Fruit fly (Drosophila melanogaster): Measurements from ENCODE around the gene mei-217.

mei-217 gene

dm6 chrX:17091062-17091904 is 51.5 kb downstream of the mei-217 start, which contains the start of the genes CG16700 and CG4991 (continued):
- TF ChIP-seq amos (GFP tag; IDR thresholded peaks at IDR 0.05; ENCODE audit: partially characterized antibody) (no peak), CG2202 (tag; optimal IDR thresholded peaks at IDR 0.05) (no peak), nerfin-1 (tag; optimal IDR thresholded peaks at IDR 0.05) (peak; percentile 76), CG14710 (tag; optimal IDR thresholded peaks at IDR 0.05) (peak; percentile 87), CG3163 (GFP tag; optimal IDR thresholded peaks at IDR 0.05) (no peak), dpn (GFP tag; optimal IDR thresholded peaks at IDR 0.05) (peak; percentile 5 to 69), MBD-R2 (GFP tag; IDR thresholded peaks at IDR 0.05) (peak; percentile 24; the same call in 1 of the 2 replicates), CG10267 (tag; optimal IDR thresholded peaks at IDR 0.05) (peak; percentile 79), zen (tag; optimal IDR thresholded peaks at IDR 0.05) (peak; percentile 46), Ravus (GFP tag; IDR thresholded peaks at IDR 0.05) (0 out of 2 replicates have a peak, but pooled peaks have one; percentile 7), CG11085 (GFP tag; IDR thresholded peaks at IDR 0.05) (peak; percentile 62; the same call in 1 of the 2 replicates), schlank (tag; optimal IDR thresholded peaks at IDR 0.05) (no peak), ara (GFP tag; IDR thresholded peaks at IDR 0.05) (peak; percentile 76), Meics (GFP tag; optimal IDR thresholded peaks at IDR 0.05) (peak; percentile 88), caup (GFP tag; optimal IDR thresholded peaks at IDR 0.05; ENCODE audit: severe bottlenecking) (peak; percentile 66), gce (GFP tag; IDR thresholded peaks at IDR 0.05) (no peak), Nf-YA (GFP tag; IDR thresholded peaks at IDR 0.05) (no peak), Dad (GFP tag; optimal IDR thresholded peaks at IDR 0.05) (no peak), sima (GFP tag; optimal IDR thresholded peaks at IDR 0.05) (no peak), CG12236 (GFP tag; optimal IDR thresholded peaks at IDR 0.05) (no peak), dysf (GFP tag; IDR thresholded peaks at IDR 0.05) (peak; percentile 85), CG4328 (GFP tag; optimal IDR thresholded peaks at IDR 0.05) (peak; percentile 78), CG7556 (GFP tag; optimal IDR thresholded peaks at IDR 0.05) (peak; percentile 93), kah (GFP tag; optimal IDR thresholded peaks at IDR 0.05) (peak; percentile 98), CG6689 (GFP tag; IDR thresholded peaks at IDR 0.05) (peak; percentile 86), CG7963 (GFP tag; IDR thresholded peaks at IDR 0.05; ENCODE audit: partially characterized antibody) (no peak), CG14441 (GFP tag; IDR thresholded peaks at IDR 0.05) (peak; percentile 67), insv (GFP tag; optimal IDR thresholded peaks at IDR 0.05) (peak in 1 of 2 experiments; percentile 20), Six4 (GFP tag; optimal IDR thresholded peaks at IDR 0.05) (peak; percentile 43), CG10431 (GFP tag; optimal IDR thresholded peaks at IDR 0.05) (no peak), rib (GFP tag; IDR thresholded peaks at IDR 0.05) (0 out of 2 replicates have a peak, but pooled peaks have one; percentile 46), Usf (GFP tag; optimal IDR thresholded peaks at IDR 0.05) (peak; percentile 81), CG31388 (GFP tag; optimal IDR thresholded peaks at IDR 0.05) (peak; percentile 16), CG7271 (tag; optimal IDR thresholded peaks at IDR 0.05) (no peak), CG9876 (GFP tag; optimal IDR thresholded peaks at IDR 0.05) (no peak), CrebB (tag; optimal IDR thresholded peaks at IDR 0.05) (no peak), Lhr (GFP tag; optimal IDR thresholded peaks at IDR 0.05) (peak; percentile 5), pros (GFP tag; optimal IDR thresholded peaks at IDR 0.05) (no peak), CG15269 (tag; optimal IDR thresholded peaks at IDR 0.05) (peak; percentile 85), CG12104 (GFP tag; optimal IDR thresholded peaks at IDR 0.05) (peak; percentile 76), Hr78 (GFP tag; optimal IDR thresholded peaks at IDR 0.05) (peak in 1 of 2 experiments; percentile 71), CG14860 (GFP tag; IDR thresholded peaks at IDR 0.05; ENCODE audit: partially characterized antibody) (no peak), CG10959 (GFP tag; IDR thresholded peaks at IDR 0.05) (no peak), en (GFP tag; optimal IDR thresholded peaks at IDR 0.05) (no peak), D19A (tag; optimal IDR thresholded peaks at IDR 0.05) (peak; percentile 80), gfzf (GFP tag; optimal IDR thresholded peaks at IDR 0.05) (no peak), CG11504 (tag; optimal IDR thresholded peaks at IDR 0.05) (peak; percentile 90), Oaz (GFP tag; IDR thresholded peaks at IDR 0.05) (peak; percentile 43; the same call in 1 of the 2 replicates)
